Worm (Caenorhabditis elegans) whole organism, young adult: ENCODE measurements around the gene F46G10.4.

Experiments
- B0261.1 ChIP-seq: sonication (generic microtip); optimal IDR thresholded peaks from 2 replicates; lab custom pipeline; 2016; ENCODE audit warnings: mild to moderate bottlenecking, missing genetic modification characterization, moderate library complexity, missing compliant biosample characterization
- C17E4.6 ChIP-seq: fragments of 200-800 bp; sonication (Bioruptor generic); IDR thresholded peaks from 2 replicates; pipeline ENCODE4 v1.3.6; 2022; ENCODE audit warnings: missing genetic modification reagents, missing genetic modification characterization, missing compliant biosample characterization
- F22D6.2 ChIP-seq: sonication (generic microtip); optimal IDR thresholded peaks from 2 replicates; lab custom pipeline; 2016; ENCODE audit warnings: mild to moderate bottlenecking, missing genetic modification characterization, missing compliant biosample characterization
- F33H1.4 ChIP-seq: fragments of 200-800 bp; sonication (Bioruptor generic); IDR thresholded peaks from 2 replicates; pipeline ENCODE4 v1.3.6; 2022; ENCODE audit warnings: missing genetic modification reagents, missing genetic modification characterization, missing compliant biosample characterization
- F49E8.2 ChIP-seq: sonication (generic microtip); optimal IDR thresholded peaks from 3 replicates; lab custom pipeline; 2017; ENCODE audit warnings: missing genetic modification characterization, mild to moderate bottlenecking, missing compliant biosample characterization, antibody characterized with exemption, moderate library complexity; ENCODE audit not compliant: insufficient read depth
- F55B11.4 ChIP-seq: sonication (generic microtip); optimal IDR thresholded peaks from 2 replicates; lab custom pipeline; 2016; ENCODE audit warnings: missing compliant biosample characterization, missing genetic modification characterization, borderline replicate concordance; ENCODE audit not compliant: insufficient read depth
- F57C9.4 ChIP-seq: sonication (generic microtip); optimal IDR thresholded peaks from 2 replicates; lab custom pipeline; 2017; ENCODE audit warnings: mild to moderate bottlenecking, missing genetic modification characterization, missing compliant biosample characterization
- K12H6.12 ChIP-seq: fragments of 200-800 bp; sonication (Bioruptor generic); optimal IDR thresholded peaks from 2 replicates; lab custom pipeline; 2018; ENCODE audit warnings: mild to moderate bottlenecking, missing genetic modification characterization, missing compliant biosample characterization
- Y53G8AR.9 ChIP-seq: fragments of 200-800 bp; sonication (Bioruptor generic); conservative IDR thresholded peaks from 2 replicates; pipeline ENCODE4 v1.3.6; 2022; ENCODE audit warnings: missing genetic modification reagents, missing genetic modification characterization, missing compliant biosample characterization
- akir-1 ChIP-seq: fragments of 200-800 bp; sonication (Bioruptor generic); optimal IDR thresholded peaks from 2 replicates; lab custom pipeline; 2018; ENCODE audit warnings: mild to moderate bottlenecking, missing genetic modification characterization, moderate library complexity, missing compliant biosample characterization
- aptf-3 ChIP-seq: fragments of 200-800 bp; sonication (Bioruptor generic); IDR thresholded peaks from 2 replicates; pipeline ENCODE4 v1.3.6; 2022; ENCODE audit warnings: missing genetic modification characterization, missing compliant biosample characterization
- atf-7 ChIP-seq: sonication (generic microtip); optimal IDR thresholded peaks from 2 replicates; lab custom pipeline; 2017; ENCODE audit warnings: mild to moderate bottlenecking, missing genetic modification characterization, missing compliant biosample characterization
- attf-5 ChIP-seq: fragments of 200-800 bp; sonication (Bioruptor generic); optimal IDR thresholded peaks from 2 replicates; lab custom pipeline; 2018; ENCODE audit warnings: mild to moderate bottlenecking, missing genetic modification characterization, missing compliant biosample characterization
- cebp-2 ChIP-seq: fragments of 200-800 bp; sonication (Bioruptor generic); IDR thresholded peaks from 2 replicates; pipeline ENCODE4 v1.3.6; 2022; ENCODE audit warnings: missing genetic modification characterization, missing compliant biosample characterization
- ceh-91 ChIP-seq: fragments of 200-800 bp; sonication (Bioruptor generic); IDR thresholded peaks from 2 replicates; pipeline ENCODE4 v1.3.6; 2022; ENCODE audit warnings: missing genetic modification reagents, missing genetic modification characterization, missing compliant biosample characterization
- dox-1 ChIP-seq: fragments of 200-800 bp; sonication (Bioruptor generic); IDR thresholded peaks from 2 replicates; pipeline ENCODE4 v1.3.6; 2022; ENCODE audit warnings: missing genetic modification reagents, missing genetic modification characterization, missing compliant biosample characterization
- egl-44 ChIP-seq: fragments of 200-800 bp; sonication (Bioruptor generic); IDR thresholded peaks from 2 replicates; pipeline ENCODE4 v1.3.6; 2022; ENCODE audit warnings: missing genetic modification reagents, missing genetic modification characterization, missing compliant biosample characterization
- ekl-4 ChIP-seq: fragments of 200-800 bp; sonication (Bioruptor generic); IDR thresholded peaks from 2 replicates; pipeline ENCODE4 v1.3.6; 2022; ENCODE audit warnings: missing genetic modification reagents, missing genetic modification characterization, missing compliant biosample characterization
- gei-17 ChIP-seq: fragments of 200-800 bp; sonication (Bioruptor generic); optimal IDR thresholded peaks from 2 replicates; lab custom pipeline; 2018; ENCODE audit warnings: mild to moderate bottlenecking, missing genetic modification characterization, missing compliant biosample characterization
- hrde-1 ChIP-seq: sonication (generic microtip); optimal IDR thresholded peaks from 2 replicates; lab custom pipeline; 2016; ENCODE audit warnings: missing genetic modification characterization, mild to moderate bottlenecking, missing compliant biosample characterization, moderate library complexity, missing genotype, missing genetic modification reagents, borderline replicate concordance
- let-607 ChIP-seq, 2 experiments: fragments of 200-800 bp in 1 of 2; sonication (Bioruptor generic) in 1 of 2; sonication (generic microtip) in 1 of 2; optimal IDR thresholded peaks; 2 replicates each; lab custom pipeline; 2016 to 2018; ENCODE audit warnings: mild to moderate bottlenecking in 2 of 2, missing compliant biosample characterization in 2 of 2, missing genetic modification characterization in 2 of 2, moderate library complexity in 2 of 2, missing genotype in 1 of 2
- lin-26 ChIP-seq: fragments of 200-800 bp; sonication (Bioruptor generic); IDR thresholded peaks from 2 replicates; pipeline ENCODE4 v1.3.6; 2022; ENCODE audit warnings: missing genetic modification reagents, missing genetic modification characterization, missing compliant biosample characterization
- lin-40 ChIP-seq: sonication (generic microtip); optimal IDR thresholded peaks from 2 replicates; lab custom pipeline; 2016; ENCODE audit warnings: missing genetic modification characterization, mild to moderate bottlenecking, missing compliant biosample characterization, missing genotype, missing genetic modification reagents
- lin-54 ChIP-seq: fragments of 200-800 bp; sonication (Bioruptor generic); optimal IDR thresholded peaks from 2 replicates; lab custom pipeline; 2018; ENCODE audit warnings: mild to moderate bottlenecking, missing genetic modification characterization, missing compliant biosample characterization
- lir-1 ChIP-seq: fragments of 200-800 bp; sonication (Bioruptor generic); conservative IDR thresholded peaks from 2 replicates; pipeline ENCODE4 v1.3.6; 2022; ENCODE audit warnings: missing genetic modification reagents, missing genetic modification characterization, missing compliant biosample characterization
- madf-10 ChIP-seq: sonication (generic microtip); optimal IDR thresholded peaks from 2 replicates; lab custom pipeline; 2016; ENCODE audit warnings: mild to moderate bottlenecking, missing genetic modification characterization, missing compliant biosample characterization
- madf-8 ChIP-seq: fragments of 200-800 bp; sonication (Bioruptor generic); conservative IDR thresholded peaks from 2 replicates; pipeline ENCODE4 v1.3.6; 2022; ENCODE audit warnings: missing genetic modification reagents, missing genetic modification characterization, missing compliant biosample characterization
- mel-28 ChIP-seq: sonication (generic microtip); optimal IDR thresholded peaks from 2 replicates; lab custom pipeline; 2016; ENCODE audit warnings: borderline replicate concordance, mild to moderate bottlenecking, missing genetic modification characterization, missing compliant biosample characterization
- nfya-1 ChIP-seq: sonication (generic microtip); optimal IDR thresholded peaks from 2 replicates; lab custom pipeline; 2017; ENCODE audit warnings: antibody characterized with exemption, missing compliant biosample characterization, missing genetic modification characterization, borderline replicate concordance; ENCODE audit not compliant: insufficient read depth
- nfyb-1 ChIP-seq: fragments of 200-800 bp; sonication (Bioruptor generic); IDR thresholded peaks from 2 replicates; pipeline ENCODE4 v1.3.6; 2022; ENCODE audit warnings: missing genetic modification reagents, missing genetic modification characterization, missing compliant biosample characterization
- nhr-80 ChIP-seq: sonication (generic microtip); optimal IDR thresholded peaks from 2 replicates; lab custom pipeline; 2016; ENCODE audit warnings: missing genetic modification characterization, missing compliant biosample characterization
- nhr-90 ChIP-seq: sonication (generic microtip); optimal IDR thresholded peaks from 2 replicates; lab custom pipeline; 2016; ENCODE audit warnings: missing genotype, mild to moderate bottlenecking, missing genetic modification characterization, missing compliant biosample characterization
- pbrm-1 ChIP-seq: fragments of 200-800 bp; sonication (Bioruptor generic); IDR thresholded peaks from 2 replicates; pipeline ENCODE4 v1.3.6; 2022; ENCODE audit warnings: missing genetic modification reagents, missing genetic modification characterization, missing compliant biosample characterization
- pha-4 ChIP-seq: fragments of 150-350 bp; sonication (generic microtip); optimal IDR thresholded peaks from 2 replicates; lab custom pipeline; 2014; ENCODE audit warnings: missing biosample characterization, missing genetic modification reagents, missing genetic modification characterization
- repo-1 ChIP-seq: sonication (generic microtip); optimal IDR thresholded peaks from 2 replicates; lab custom pipeline; 2017; ENCODE audit warnings: mild to moderate bottlenecking, missing genetic modification characterization, missing compliant biosample characterization
- sdz-38 ChIP-seq: sonication (generic microtip); optimal IDR thresholded peaks from 2 replicates; lab custom pipeline; 2016; ENCODE audit warnings: missing genotype, missing genetic modification characterization, missing compliant biosample characterization
- somi-1 ChIP-seq: fragments of 200-800 bp; sonication (Bioruptor generic); optimal IDR thresholded peaks from 2 replicates; lab custom pipeline; 2018; ENCODE audit warnings: mild to moderate bottlenecking, missing genetic modification characterization, missing compliant biosample characterization
- sptf-2 ChIP-seq: fragments of 200-800 bp; sonication (Bioruptor generic); optimal IDR thresholded peaks from 2 replicates; lab custom pipeline; 2018; ENCODE audit warnings: mild to moderate bottlenecking, missing genetic modification characterization, missing compliant biosample characterization
- tbp1 ChIP-seq: fragments of 200-800 bp; sonication (Bioruptor generic); optimal IDR thresholded peaks from 2 replicates; lab custom pipeline; 2018; ENCODE audit warnings: mild to moderate bottlenecking, missing genetic modification characterization, missing compliant biosample characterization
- tlf-1 ChIP-seq: fragments of 200-800 bp; sonication (Bioruptor generic); optimal IDR thresholded peaks from 2 replicates; lab custom pipeline; 2018; ENCODE audit warnings: mild to moderate bottlenecking, missing genetic modification characterization, missing compliant biosample characterization
- unc-62 ChIP-seq: fragments of 150-350 bp; optimal IDR thresholded peaks from 2 replicates; lab custom pipeline; 2014; ENCODE audit warnings: missing biosample characterization, missing genetic modification reagents, missing genetic modification characterization
- zim-3 ChIP-seq: sonication (generic microtip); optimal IDR thresholded peaks from 2 replicates; lab custom pipeline; 2017; ENCODE audit warnings: mild to moderate bottlenecking, missing genetic modification characterization, moderate library complexity, missing compliant biosample characterization
- ztf-26 ChIP-seq: sonication (generic microtip); optimal IDR thresholded peaks from 2 replicates; lab custom pipeline; 2017; ENCODE audit warnings: missing genetic modification characterization, missing compliant biosample characterization
- ztf-28 ChIP-seq: fragments of 200-800 bp; sonication (Bioruptor generic); IDR thresholded peaks from 2 replicates; pipeline ENCODE4 v1.3.6; 2022; ENCODE audit warnings: missing genetic modification reagents, missing genetic modification characterization, missing compliant biosample characterization

The F46G10.4 gene

DNA sequence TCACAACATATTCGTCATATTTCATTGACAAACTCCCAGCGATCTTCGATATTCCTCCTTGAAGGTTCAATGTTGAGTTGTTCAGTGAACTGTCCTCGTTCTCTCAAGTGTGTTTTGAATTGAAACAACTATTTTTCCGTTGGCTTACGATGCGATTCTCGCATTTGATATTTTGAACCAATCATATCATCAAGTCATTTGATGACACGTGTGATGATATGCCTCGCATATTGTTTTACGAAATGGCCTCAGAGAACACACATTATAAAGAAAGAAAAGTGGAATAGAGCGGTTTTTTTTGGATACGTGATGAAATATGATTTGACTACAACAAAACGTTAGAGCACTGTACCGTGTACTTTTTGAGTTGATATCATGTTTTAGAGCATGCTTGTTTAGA is 14.6 kb downstream of the F46G10.4 start (continued):
- TF ChIP-seq somi-1 (GFP tag; lab: Kevin White, UChicago) (peak; percentile 43), pbrm-1 (GFP tag; lab: Robert Waterston, UW) (no peak), tbp1 (GFP tag; lab: Kevin White, UChicago) (peak; percentile 4)

DNA sequence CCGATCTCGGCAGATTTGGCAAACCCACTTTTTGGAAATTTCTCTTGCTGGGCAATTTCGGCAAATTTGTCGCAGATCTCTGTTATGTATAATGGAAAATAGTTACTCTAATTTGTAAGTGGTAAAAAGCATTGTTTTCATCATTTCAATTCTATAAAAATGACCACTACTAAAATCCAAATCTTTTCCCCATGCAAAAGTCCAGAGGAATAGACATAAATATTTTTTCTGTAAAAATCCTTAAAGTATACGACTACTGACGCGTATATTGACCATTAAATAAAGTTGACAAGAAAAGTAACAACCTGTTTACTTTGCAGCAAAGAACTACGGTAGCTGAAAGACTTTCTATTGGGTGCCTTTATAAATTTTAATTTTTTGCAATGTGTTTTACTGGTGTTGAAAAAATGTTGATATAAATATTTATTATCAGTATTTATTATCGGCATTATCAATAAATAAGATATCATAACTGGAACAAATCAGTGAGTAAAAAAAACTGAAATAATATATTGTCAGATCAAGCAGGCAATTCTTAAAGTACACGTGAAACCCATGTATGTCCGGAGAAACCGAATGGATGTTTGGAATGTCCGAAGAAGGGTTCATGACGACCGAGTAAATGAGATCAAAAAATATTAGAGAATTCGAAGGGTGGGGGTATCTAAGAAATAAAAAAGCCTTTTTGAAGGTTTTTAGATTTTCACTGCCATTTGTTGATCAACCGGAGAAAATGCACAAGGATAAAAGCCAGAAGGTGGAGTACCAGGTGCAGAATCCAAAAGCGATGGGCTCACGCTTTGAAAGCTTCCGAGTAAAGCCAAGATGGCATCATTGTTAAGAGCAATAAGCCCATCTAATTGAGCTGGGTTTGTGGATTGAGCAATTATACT is 15.6 kb downstream of the F46G10.4 start:
- no peak for TF ChIP-seq ceh-91 (GFP tag; lab: Robert Waterston, UW)
- peak; percentile 80 for TF ChIP-seq Y53G8AR.9 (GFP tag; lab: Robert Waterston, UW)
- TF ChIP-seq gei-17, result peak; percentile 67
- TF ChIP-seq ztf-26, result peak; percentile 61
- TF ChIP-seq repo-1 (tag; lab: Kevin White, UChicago), result peak; percentile 88
- TF ChIP-seq aptf-3, result no peak
- no peak for TF ChIP-seq F33H1.4
- TF ChIP-seq nfya-1 (tag; lab: Kevin White, UChicago), result no peak
- TF ChIP-seq hrde-1 (tag; lab: Kevin White, UChicago), result no peak
- no peak; the same call in 1 of the 2 replicates for TF ChIP-seq dox-1 (GFP tag; lab: Robert Waterston, UW)
- TF ChIP-seq C17E4.6 (GFP tag; lab: Robert Waterston, UW), result no peak
- TF ChIP-seq mel-28 (tag; lab: Kevin White, UChicago), result no peak
- no peak for TF ChIP-seq akir-1 (GFP tag; lab: Kevin White, UChicago)
- peak; percentile 44 for TF ChIP-seq nhr-80 (tag; lab: Kevin White, UChicago)
- peak; percentile 18 for TF ChIP-seq B0261.1 (tag; lab: Kevin White, UChicago)
- TF ChIP-seq ztf-28 (GFP tag; lab: Robert Waterston, UW), result no peak
- TF ChIP-seq atf-7 (tag; lab: Kevin White, UChicago), result peak; percentile 39
- TF ChIP-seq attf-5 (GFP tag; lab: Kevin White, UChicago), result peak; percentile 43
- TF ChIP-seq cebp-2 (GFP tag; lab: Robert Waterston, UW), result 0 out of 2 replicates have a peak, but pooled peaks have one; percentile 4
- TF ChIP-seq egl-44 (GFP tag; lab: Robert Waterston, UW), result no peak
- no peak for TF ChIP-seq sptf-2 (GFP tag; lab: Kevin White, UChicago)
- TF ChIP-seq unc-62 (GFP tag; lab: Kevin White, UChicago), result no peak
- TF ChIP-seq F49E8.2 (tag; lab: Kevin White, UChicago), result no peak
- TF ChIP-seq pha-4, result no peak
- no peak for TF ChIP-seq madf-8
- peak; percentile 1 for TF ChIP-seq lin-54
- TF ChIP-seq F57C9.4, result no peak
- peak; percentile 24 for TF ChIP-seq somi-1 (GFP tag; lab: Kevin White, UChicago)
- peak; percentile 83 for TF ChIP-seq nfyb-1 (GFP tag; lab: Robert Waterston, UW)
- peak; percentile 26 for TF ChIP-seq nhr-90 (tag; lab: Kevin White, UChicago)
- TF ChIP-seq ekl-4 (GFP tag; lab: Robert Waterston, UW), result peak; percentile 28; the same call in 1 of the 2 replicates
- no peak for TF ChIP-seq F55B11.4 (tag; lab: Kevin White, UChicago)
- peak in 1 of 2 experiments; percentile 63 for TF ChIP-seq let-607 (tag; optimal IDR thresholded peaks at IDR 0.05; lab: Kevin White, UChicago)
- TF ChIP-seq K12H6.12 (tag; lab: Kevin White, UChicago), result no peak
- TF ChIP-seq lin-40 (tag; lab: Kevin White, UChicago), result peak; percentile 65
- TF ChIP-seq sdz-38 (tag; lab: Kevin White, UChicago), result no peak
- TF ChIP-seq F22D6.2 (tag; lab: Kevin White, UChicago), result peak; percentile 62
- peak; percentile 23 for TF ChIP-seq madf-10
- peak; percentile 39 for TF ChIP-seq tlf-1 (GFP tag; lab: Kevin White, UChicago)
- TF ChIP-seq lin-26 (GFP tag; lab: Robert Waterston, UW), result peak; percentile 52; the same call in 1 of the 2 replicates
- TF ChIP-seq zim-3 (tag; lab: Kevin White, UChicago), result peak; percentile 83
- 0 out of 2 replicates have a peak, but pooled peaks have one; percentile 26 for TF ChIP-seq lir-1 (GFP tag; lab: Robert Waterston, UW)
